Worm (Caenorhabditis elegans): ENCODE measurements around the gene Y105C5B.19.

DNA sequence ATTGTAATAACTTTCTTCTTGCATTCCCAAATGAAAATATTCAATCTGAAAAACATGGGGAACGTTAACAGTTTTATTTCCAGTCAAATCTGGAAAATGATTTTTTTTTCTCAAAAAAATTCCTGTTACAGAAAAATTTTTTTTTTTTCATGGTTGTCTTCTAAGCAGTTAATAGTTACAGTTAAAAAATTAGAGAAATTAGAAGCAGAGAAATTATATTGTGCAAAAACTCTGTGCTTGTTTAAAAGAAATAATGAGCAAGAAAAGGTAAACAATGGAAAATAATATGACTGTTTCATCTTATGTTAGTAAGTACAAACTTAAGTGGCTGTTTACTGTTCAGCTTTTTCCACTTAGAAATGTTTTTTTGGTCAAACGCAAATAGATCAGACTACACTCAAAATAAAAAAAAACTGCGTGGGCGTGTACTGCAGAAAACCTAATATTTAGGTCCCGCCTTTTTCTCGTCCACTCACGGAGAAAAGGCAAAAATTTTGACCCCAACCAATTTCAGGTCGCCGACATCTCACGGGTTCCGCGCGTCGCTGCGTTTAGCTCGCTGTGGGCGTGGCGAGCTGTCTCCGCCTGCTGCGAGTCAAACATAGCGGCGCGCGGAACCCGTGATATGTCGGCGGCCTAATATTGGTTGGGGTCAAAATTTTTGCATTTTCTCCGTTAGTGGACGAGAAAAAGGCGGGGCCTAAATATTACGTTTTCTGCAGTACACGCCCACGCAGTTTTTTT is 32.8 kb downstream of the Y105C5B.19 start, which contains the start of gene ifas-3:
- TF ChIP-seq unc-86 (tag; optimal IDR thresholded peaks at IDR 0.05): no peak
- no peak for TF ChIP-seq fkh-10 (GFP tag; optimal IDR thresholded peaks at IDR 0.05)
- TF ChIP-seq eyg-1 (tag; optimal IDR thresholded peaks at IDR 0.05): no peak
- TF ChIP-seq ets-4 (tag; optimal IDR thresholded peaks at IDR 0.05): no peak
- no peak for TF ChIP-seq ceh-34 (tag; optimal IDR thresholded peaks at IDR 0.05)
- TF ChIP-seq ama-1 (optimal IDR thresholded peaks at IDR 0.05): no peak
- TF ChIP-seq elt-2 (tag; optimal IDR thresholded peaks at IDR 0.05): no peak
- TF ChIP-seq zip-5 (tag; optimal IDR thresholded peaks at IDR 0.05): no peak
- TF ChIP-seq nhr-11 (tag; optimal IDR thresholded peaks at IDR 0.05): no peak
- no peak for TF ChIP-seq ceh-9 (tag; optimal IDR thresholded peaks at IDR 0.05)
- TF ChIP-seq unc-55 (GFP tag; optimal IDR thresholded peaks at IDR 0.05): no peak
- TF ChIP-seq hlh-8 (tag; optimal IDR thresholded peaks at IDR 0.05): no peak
- no peak for TF ChIP-seq C08G9.2 (tag; optimal IDR thresholded peaks at IDR 0.05)
- TF ChIP-seq K02D7.2 (tag; optimal IDR thresholded peaks at IDR 0.05): no peak

Measured in whole organism, late embryonic.